Fruit fly (Drosophila melanogaster) whole organism, embryonic: ENCODE results near the gene ninaE.

Experiments
- Abd-B ChIP-seq: fragments of 200-800 bp; sonication (Bioruptor generic); optimal IDR thresholded peaks from 2 replicates; lab custom pipeline; 2018; ENCODE audit warnings: missing biosample characterization, mild to moderate bottlenecking, missing genetic modification characterization, moderate library complexity
- Ada2b ChIP-seq: fragments of 200-800 bp; sonication (Bioruptor generic); IDR thresholded peaks from 2 replicates; pipeline ENCODE4 v1.3.6; 2022; ENCODE audit warnings: missing biosample characterization, missing genetic modification characterization
- Adf1 ChIP-seq: fragments of 200-800 bp; sonication (Bioruptor generic); IDR thresholded peaks from 2 replicates; pipeline ENCODE4 v1.3.6; 2022; ENCODE audit warnings: missing biosample characterization, missing genetic modification characterization
- Awh ChIP-seq: fragments of 200-800 bp; sonication (Bioruptor generic); IDR thresholded peaks from 2 replicates; pipeline ENCODE4, ENCODE4 v1.3.6; 2022; ENCODE audit warnings: missing biosample characterization, missing genetic modification characterization
- Bteb2 ChIP-seq: fragments of 200-800 bp; sonication (Bioruptor generic); optimal IDR thresholded peaks from 2 replicates; lab custom pipeline; 2016; ENCODE audit warnings: missing biosample characterization, missing genetic modification characterization
- CG10267 ChIP-seq: fragments of 200-800 bp; sonication (Bioruptor generic); optimal IDR thresholded peaks from 2 replicates; lab custom pipeline; 2018; ENCODE audit warnings: missing biosample characterization, mild to moderate bottlenecking, missing genetic modification characterization, moderate library complexity
- CG10462 ChIP-seq: fragments of 200-800 bp; sonication (Bioruptor generic); optimal IDR thresholded peaks from 2 replicates; lab custom pipeline; 2016; ENCODE audit warnings: missing biosample characterization, missing genetic modification characterization
- CG10565 ChIP-seq: fragments of 200-800 bp; sonication (Bioruptor generic); optimal IDR thresholded peaks from 3 replicates; lab custom pipeline; 2016; ENCODE audit warnings: missing biosample characterization, mild to moderate bottlenecking, missing genetic modification characterization
- CG10654 ChIP-seq: fragments of 200-800 bp; sonication (Bioruptor generic); optimal IDR thresholded peaks from 2 replicates; lab custom pipeline; 2016; ENCODE audit warnings: missing biosample characterization, missing genetic modification characterization
- CG11456 ChIP-seq: fragments of 200-800 bp; sonication (Bioruptor generic); IDR thresholded peaks from 3 replicates; pipeline ENCODE4 v1.3.6; 2022; ENCODE audit warnings: missing biosample characterization, missing genetic modification characterization
- CG11560 ChIP-seq: fragments of 200-800 bp; sonication (Bioruptor generic); IDR thresholded peaks from 3 replicates; pipeline ENCODE4 v1.3.6; 2022; ENCODE audit warnings: missing biosample characterization, missing genetic modification characterization
- CG12104 ChIP-seq: fragments of 200-800 bp; sonication (Bioruptor generic); optimal IDR thresholded peaks from 3 replicates; lab custom pipeline; 2016; ENCODE audit warnings: missing biosample characterization, missing genetic modification characterization
- CG13123 ChIP-seq: fragments of 200-800 bp; sonication (Bioruptor generic); optimal IDR thresholded peaks from 2 replicates; lab custom pipeline; 2016; ENCODE audit warnings: missing biosample characterization, missing genetic modification characterization
- CG14050 ChIP-seq: fragments of 200-800 bp; sonication (Bioruptor generic); IDR thresholded peaks from 3 replicates; pipeline ENCODE4 v1.3.6; 2022; ENCODE audit warnings: missing biosample characterization, missing genetic modification characterization
- CG14667 ChIP-seq: fragments of 200-800 bp; sonication (Bioruptor generic); IDR thresholded peaks from 2 replicates; pipeline ENCODE4 v1.3.6; 2022; ENCODE audit warnings: missing biosample characterization, missing genetic modification characterization
- CG15269 ChIP-seq: fragments of 200-800 bp; sonication (Bioruptor generic); optimal IDR thresholded peaks from 2 replicates; lab custom pipeline; 2018; ENCODE audit warnings: missing biosample characterization, mild to moderate bottlenecking, missing genetic modification characterization, moderate library complexity
- CG15479 ChIP-seq: fragments of 200-800 bp; sonication (Bioruptor generic); optimal IDR thresholded peaks from 3 replicates; lab custom pipeline; 2019; ENCODE audit warnings: missing biosample characterization, mild to moderate bottlenecking, missing genetic modification characterization, moderate library complexity
- CG15601 ChIP-seq: fragments of 200-800 bp; sonication (Bioruptor generic); optimal IDR thresholded peaks from 3 replicates; lab custom pipeline; 2019; ENCODE audit warnings: missing biosample characterization, mild to moderate bottlenecking, missing genetic modification characterization, moderate library complexity
- CG2712 ChIP-seq: fragments of 200-800 bp; optimal IDR thresholded peaks from 3 replicates; lab custom pipeline; 2019; ENCODE audit warnings: missing biosample characterization, mild to moderate bottlenecking, missing genetic modification characterization, moderate library complexity
- CG3407 ChIP-seq: fragments of 200-800 bp; sonication (Bioruptor generic); optimal IDR thresholded peaks from 2 replicates; lab custom pipeline; 2018; ENCODE audit warnings: missing biosample characterization, mild to moderate bottlenecking, missing genetic modification characterization
- CG3847 ChIP-seq: fragments of 200-800 bp; sonication (Bioruptor generic); IDR thresholded peaks from 2 replicates; pipeline ENCODE4 v1.3.6; 2022; ENCODE audit warnings: missing biosample characterization, missing genetic modification characterization
- CG4282 ChIP-seq: fragments of 200-800 bp; sonication (Bioruptor generic); optimal IDR thresholded peaks from 2 replicates; lab custom pipeline; 2016; ENCODE audit warnings: missing biosample characterization, missing genetic modification characterization
- CG4424 ChIP-seq: fragments of 200-800 bp; sonication (Bioruptor generic); optimal IDR thresholded peaks from 3 replicates; lab custom pipeline; 2016; ENCODE audit warnings: missing biosample characterization, missing genetic modification characterization
- CG4707 ChIP-seq: fragments of 200-800 bp; sonication (Bioruptor generic); optimal IDR thresholded peaks from 2 replicates; lab custom pipeline; 2018; ENCODE audit warnings: missing biosample characterization, mild to moderate bottlenecking, missing genetic modification characterization, moderate library complexity
- CG6683 ChIP-seq: fragments of 200-800 bp; sonication (Bioruptor generic); optimal IDR thresholded peaks from 2 replicates; lab custom pipeline; 2017; ENCODE audit warnings: missing biosample characterization, mild to moderate bottlenecking, missing genetic modification characterization, missing genetic modification reagents
- CG8944 ChIP-seq: fragments of 200-800 bp; sonication (Bioruptor generic); optimal IDR thresholded peaks from 3 replicates; lab custom pipeline; 2016; ENCODE audit warnings: missing biosample characterization, missing genetic modification characterization
- CG9727 ChIP-seq: fragments of 200-800 bp; sonication (Bioruptor generic); optimal IDR thresholded peaks from 3 replicates; lab custom pipeline; 2017; ENCODE audit warnings: missing biosample characterization, mild to moderate bottlenecking, missing genetic modification characterization
- Jarid2 ChIP-seq: fragments of 200-800 bp; sonication (Bioruptor generic); optimal IDR thresholded peaks from 3 replicates; lab custom pipeline; 2017; ENCODE audit warnings: mild to moderate bottlenecking, missing biosample characterization, missing genetic modification reagents, missing genetic modification characterization
- Mrtf ChIP-seq: fragments of 200-800 bp; sonication (Bioruptor generic); IDR thresholded peaks from 3 replicates; pipeline ENCODE4 v1.3.6; 2022; ENCODE audit warnings: missing biosample characterization, missing genetic modification characterization
- Sox100B ChIP-seq: fragments of 200-800 bp; sonication (Bioruptor generic); optimal IDR thresholded peaks from 3 replicates; lab custom pipeline; 2018; ENCODE audit warnings: missing biosample characterization, mild to moderate bottlenecking, missing genetic modification characterization
- Sry-δ ChIP-seq: fragments of 200-800 bp; sonication (Bioruptor generic); optimal IDR thresholded peaks from 2 replicates; lab custom pipeline; 2016; ENCODE audit warnings: missing biosample characterization, missing genetic modification characterization
- Ssrp ChIP-seq: fragments of 200-800 bp; sonication (Bioruptor generic); optimal IDR thresholded peaks from 2 replicates; lab custom pipeline; 2018; ENCODE audit warnings: missing biosample characterization, mild to moderate bottlenecking, missing genetic modification characterization, moderate library complexity
- dysf ChIP-seq: fragments of 200-800 bp; sonication (Bioruptor generic); IDR thresholded peaks from 3 replicates; pipeline ENCODE4 v1.3.6; 2022; ENCODE audit warnings: missing biosample characterization, missing genetic modification characterization
- gcm2 ChIP-seq: fragments of 200-800 bp; sonication (Bioruptor generic); optimal IDR thresholded peaks from 2 replicates; lab custom pipeline; 2016; ENCODE audit warnings: missing biosample characterization, missing genetic modification characterization
- gfzf ChIP-seq: fragments of 200-800 bp; sonication (Bioruptor generic); optimal IDR thresholded peaks from 2 replicates; lab custom pipeline; 2016; ENCODE audit warnings: missing biosample characterization, mild to moderate bottlenecking, missing genetic modification characterization, moderate library complexity
- grau ChIP-seq: fragments of 200-800 bp; optimal IDR thresholded peaks from 3 replicates; lab custom pipeline; 2019; ENCODE audit warnings: missing biosample characterization, mild to moderate bottlenecking, missing genetic modification characterization, moderate library complexity
- hbn ChIP-seq: fragments of 200-800 bp; sonication (Bioruptor generic); IDR thresholded peaks from 2 replicates; pipeline ENCODE4 v1.3.6; 2022; ENCODE audit warnings: missing biosample characterization, missing genetic modification characterization; ENCODE audit not compliant: partially characterized antibody
- jigr1 ChIP-seq: fragments of 200-800 bp; sonication (Bioruptor generic); IDR thresholded peaks from 3 replicates; pipeline ENCODE4 v1.3.6; 2022; ENCODE audit warnings: missing biosample characterization, missing genetic modification characterization
- mirr ChIP-seq: fragments of 200-800 bp; sonication (Bioruptor generic); optimal IDR thresholded peaks from 3 replicates; lab custom pipeline; 2018; ENCODE audit warnings: missing biosample characterization, mild to moderate bottlenecking, missing genetic modification characterization
- otp ChIP-seq: fragments of 200-800 bp; sonication (Bioruptor generic); IDR thresholded peaks from 3 replicates; pipeline ENCODE4, ENCODE4 v1.3.6; 2022; ENCODE audit warnings: missing biosample characterization, missing genetic modification characterization
- p53 ChIP-seq: fragments of 200-800 bp; sonication (Bioruptor generic); optimal IDR thresholded peaks from 2 replicates; lab custom pipeline; 2016; ENCODE audit warnings: missing biosample characterization, missing genetic modification characterization
- phol ChIP-seq: fragments of 200-800 bp; sonication (Bioruptor generic); optimal IDR thresholded peaks from 3 replicates; lab custom pipeline; 2018; ENCODE audit warnings: missing biosample characterization, mild to moderate bottlenecking, missing genetic modification characterization, moderate library complexity
- prd ChIP-seq, 3 experiments: fragments of >200 bp in 2 of 3; fragments of 200-800 bp in 1 of 3; sonication (Bioruptor generic) in 1 of 3; optimal IDR thresholded peaks in 2 of 3; IDR thresholded peaks in 1 of 3; 2 replicates in 2 of 3; 3 replicates in 1 of 3; pipeline versions ENCODE4 v1.3.6 to Lab custom; 2017 to 2022; ENCODE audit warnings: missing biosample characterization in 1 of 3, missing genetic modification characterization in 1 of 3
- pros ChIP-seq: fragments of 200-800 bp; sonication (Bioruptor generic); optimal IDR thresholded peaks from 3 replicates; lab custom pipeline; 2019; ENCODE audit warnings: missing biosample characterization, mild to moderate bottlenecking, missing genetic modification characterization, moderate library complexity
- run ChIP-seq: fragments of 200-800 bp; sonication (Bioruptor generic); optimal IDR thresholded peaks from 3 replicates; lab custom pipeline; 2018; ENCODE audit warnings: missing biosample characterization, mild to moderate bottlenecking, missing genetic modification characterization
- sqz ChIP-seq: fragments of 200-800 bp; sonication (Bioruptor generic); optimal IDR thresholded peaks from 3 replicates; lab custom pipeline; 2018; ENCODE audit warnings: missing biosample characterization, mild to moderate bottlenecking, missing genetic modification characterization
- stc ChIP-seq: fragments of 200-800 bp; sonication (Bioruptor generic); IDR thresholded peaks from 2 replicates; pipeline ENCODE4 v1.3.6; 2022; ENCODE audit warnings: missing biosample characterization, missing genetic modification characterization
- trh ChIP-seq: fragments of 200-800 bp; sonication (Bioruptor generic); optimal IDR thresholded peaks from 2 replicates; lab custom pipeline; 2016; ENCODE audit warnings: missing biosample characterization, missing genetic modification characterization
- zfh1 ChIP-seq: fragments of 200-800 bp; sonication (Bioruptor generic); IDR thresholded peaks from 3 replicates; pipeline ENCODE4 v1.3.6; 2022; ENCODE audit warnings: missing biosample characterization, missing genetic modification characterization

ninaE gene

dm6 chr3R:19860996-19861719 is 26.8 kb downstream of the ninaE start, which contains the start of the genes Ire1 and Mrm2 (continued):
- TF ChIP-seq gfzf (GFP tag; lab: Kevin White, UChicago), result peak; percentile 98
- TF ChIP-seq mirr (GFP tag; lab: Kevin White, UChicago), result peak; percentile 29
- peak; percentile 89 for TF ChIP-seq CG11456 (GFP tag; lab: Robert Waterston, UW)
- TF ChIP-seq Abd-B (GFP tag; lab: Kevin White, UChicago), result peak; percentile 87
- TF ChIP-seq Ssrp (tag; lab: Kevin White, UChicago), result peak; percentile 77
- peak; percentile 38; the same call in 1 of the 2 replicates for TF ChIP-seq Adf1 (GFP tag; lab: Robert Waterston, UW)
- peak; percentile 91 for TF ChIP-seq phol
- TF ChIP-seq CG10654 (GFP tag; lab: Kevin White, UChicago), result peak; percentile 69
- TF ChIP-seq CG4282, result peak; percentile 77
- TF ChIP-seq CG12104 (GFP tag; lab: Kevin White, UChicago), result peak; percentile 64
- TF ChIP-seq CG2712 (tag; lab: Kevin White, UChicago), result peak; percentile 83
- TF ChIP-seq Jarid2 (GFP tag; lab: Kevin White, UChicago), result peak; percentile 69
- TF ChIP-seq Sry-δ (GFP tag; lab: Kevin White, UChicago), result peak; percentile 91
- peak; percentile 67 for TF ChIP-seq CG3407
- TF ChIP-seq CG14050 (GFP tag; lab: Robert Waterston, UW), result peak; percentile 59; the same call in 1 of the 3 replicates
- TF ChIP-seq otp, result 0 out of 3 replicates have a peak, but pooled peaks have one; percentile 36
- TF ChIP-seq CG15269 (tag; lab: Kevin White, UChicago), result peak; percentile 79
- peak; percentile 68 for TF ChIP-seq CG14667
- TF ChIP-seq trh (GFP tag; lab: Kevin White, UChicago), result no peak
- peak; percentile 78 for TF ChIP-seq gcm2 (GFP tag; lab: Kevin White, UChicago)
- peak; percentile 84 for TF ChIP-seq CG8944
- no peak for TF ChIP-seq CG6683 (GFP tag; lab: Kevin White, UChicago)
- TF ChIP-seq Ada2b, result peak; percentile 75
- peak; percentile 83 for TF ChIP-seq p53
- peak; percentile 91 for TF ChIP-seq CG3847 (GFP tag; lab: Robert Waterston, UW)
- TF ChIP-seq pros (GFP tag; lab: Kevin White, UChicago), result no peak
- TF ChIP-seq grau (tag; lab: Kevin White, UChicago), result peak; percentile 82
- TF ChIP-seq CG11560 (tag; lab: Robert Waterston, UW), result peak; percentile 64; the same call in 1 of the 3 replicates
- TF ChIP-seq CG10462 (GFP tag; lab: Kevin White, UChicago), result peak; percentile 53
- TF ChIP-seq CG10267 (tag; lab: Kevin White, UChicago), result peak; percentile 78
- no peak for TF ChIP-seq jigr1
- peak; percentile 9 for TF ChIP-seq CG15479
- TF ChIP-seq zfh1 (GFP tag; lab: Robert Waterston, UW), result peak; percentile 78; the same call in 2 of the 3 replicates
- TF ChIP-seq Sox100B (GFP tag; lab: Kevin White, UChicago), result peak; percentile 15
- peak; percentile 53; the same call in 1 of the 2 replicates for TF ChIP-seq hbn (GFP tag; lab: Robert Waterston, UW)
- peak; percentile 80 for TF ChIP-seq Mrtf (GFP tag; lab: Robert Waterston, UW)
- TF ChIP-seq CG13123, result peak; percentile 54
- no peak for TF ChIP-seq stc (GFP tag; lab: Robert Waterston, UW)
- TF ChIP-seq sqz (GFP tag; lab: Kevin White, UChicago), result no peak
- peak; percentile 6 for TF ChIP-seq run (tag; lab: Kevin White, UChicago)
- peak; percentile 58; the same call in 1 of the 2 replicates for TF ChIP-seq Awh
- TF ChIP-seq CG15601, result peak; percentile 82
- TF ChIP-seq CG4424 (GFP tag; lab: Kevin White, UChicago), result peak; percentile 76
- peak; percentile 79 for TF ChIP-seq CG9727 (GFP tag; lab: Kevin White, UChicago)
- no peak for TF ChIP-seq prd (optimal IDR thresholded peaks at IDR 0.05; lab: Kevin White, UChicago)
- TF ChIP-seq prd (GFP tag; IDR thresholded peaks at IDR 0.05; lab: Robert Waterston, UW), result peak; percentile 88
- peak; percentile 84 for TF ChIP-seq CG4707
- peak; percentile 86 for TF ChIP-seq Bteb2
- TF ChIP-seq CG10565 (GFP tag; lab: Kevin White, UChicago), result no peak
- peak; percentile 84 for TF ChIP-seq dysf (GFP tag; lab: Robert Waterston, UW)
